Worm (Caenorhabditis elegans) whole organism, young adult: ENCODE results near the gene pifk-1.

ENCODE experiments used
- B0336.3 ChIP-seq: fragments of 200-800 bp; sonication (Bioruptor generic); IDR thresholded peaks from 2 replicates; pipeline ENCODE4 v1.3.6; 2022; ENCODE audit warnings: missing genetic modification characterization, missing compliant biosample characterization
- C17E4.6 ChIP-seq: fragments of 200-800 bp; sonication (Bioruptor generic); IDR thresholded peaks from 2 replicates; pipeline ENCODE4 v1.3.6; 2022; ENCODE audit warnings: missing genetic modification reagents, missing genetic modification characterization, missing compliant biosample characterization
- F57A8.1 ChIP-seq: fragments of 200-800 bp; sonication (Bioruptor generic); optimal IDR thresholded peaks from 2 replicates; lab custom pipeline; 2018; ENCODE audit warnings: mild to moderate bottlenecking, missing genetic modification characterization, moderate library complexity, missing compliant biosample characterization
- K11D2.4 ChIP-seq: fragments of 200-800 bp; sonication (Bioruptor generic); IDR thresholded peaks from 2 replicates; pipeline ENCODE4 v1.3.6; 2022; ENCODE audit warnings: missing genetic modification reagents, missing genetic modification characterization, missing compliant biosample characterization
- K12H6.12 ChIP-seq: fragments of 200-800 bp; sonication (Bioruptor generic); optimal IDR thresholded peaks from 2 replicates; lab custom pipeline; 2018; ENCODE audit warnings: mild to moderate bottlenecking, missing genetic modification characterization, missing compliant biosample characterization
- Y56A3A.18 ChIP-seq: fragments of 200-800 bp; sonication (Bioruptor generic); IDR thresholded peaks from 2 replicates; pipeline ENCODE4 v1.3.6; 2022; ENCODE audit warnings: missing genetic modification reagents, missing genetic modification characterization, missing compliant biosample characterization
- Y95B8A.8 ChIP-seq: fragments of 200-800 bp; sonication (Bioruptor generic); IDR thresholded peaks from 2 replicates; pipeline ENCODE4 v1.3.6; 2022; ENCODE audit warnings: missing genetic modification reagents, missing genetic modification characterization, missing compliant biosample characterization
- athp-1 ChIP-seq: sonication (generic microtip); optimal IDR thresholded peaks from 2 replicates; lab custom pipeline; 2017; ENCODE audit warnings: mild to moderate bottlenecking, missing genetic modification characterization, missing compliant biosample characterization
- attf-3 ChIP-seq: fragments of 200-800 bp; sonication (Bioruptor generic); conservative IDR thresholded peaks from 2 replicates; pipeline ENCODE4 v1.3.6; 2022; ENCODE audit warnings: missing genetic modification reagents, missing genetic modification characterization, missing compliant biosample characterization
- attf-5 ChIP-seq: fragments of 200-800 bp; sonication (Bioruptor generic); optimal IDR thresholded peaks from 2 replicates; lab custom pipeline; 2018; ENCODE audit warnings: mild to moderate bottlenecking, missing genetic modification characterization, missing compliant biosample characterization
- attf-6 ChIP-seq: fragments of 200-800 bp; sonication (Bioruptor generic); IDR thresholded peaks from 2 replicates; pipeline ENCODE4 v1.3.6; 2022; ENCODE audit warnings: missing genetic modification reagents, missing genetic modification characterization, missing compliant biosample characterization
- bed-2 ChIP-seq: fragments of 200-800 bp; sonication (Bioruptor generic); IDR thresholded peaks from 2 replicates; pipeline ENCODE4 v1.3.6; 2022; ENCODE audit warnings: missing genetic modification reagents, missing genetic modification characterization, missing compliant biosample characterization
- cebp-2 ChIP-seq: fragments of 200-800 bp; sonication (Bioruptor generic); IDR thresholded peaks from 2 replicates; pipeline ENCODE4 v1.3.6; 2022; ENCODE audit warnings: missing genetic modification characterization, missing compliant biosample characterization
- ceh-79 ChIP-seq: sonication (generic microtip); optimal IDR thresholded peaks from 2 replicates; lab custom pipeline; 2017; ENCODE audit warnings: mild to moderate bottlenecking, missing genetic modification characterization, missing compliant biosample characterization
- ceh-91 ChIP-seq: fragments of 200-800 bp; sonication (Bioruptor generic); IDR thresholded peaks from 2 replicates; pipeline ENCODE4 v1.3.6; 2022; ENCODE audit warnings: missing genetic modification reagents, missing genetic modification characterization, missing compliant biosample characterization
- dpl-1 ChIP-seq: fragments of 150-350 bp; optimal IDR thresholded peaks from 2 replicates; lab custom pipeline; 2014; ENCODE audit warnings: missing biosample characterization, missing genetic modification reagents, missing genetic modification characterization
- egl-18 ChIP-seq: fragments of 200-800 bp; sonication (Bioruptor generic); IDR thresholded peaks from 2 replicates; pipeline ENCODE4 v1.3.6; 2022; ENCODE audit warnings: missing genetic modification reagents, missing genetic modification characterization, missing compliant biosample characterization
- hrde-1 ChIP-seq: sonication (generic microtip); optimal IDR thresholded peaks from 2 replicates; lab custom pipeline; 2016; ENCODE audit warnings: missing genetic modification characterization, mild to moderate bottlenecking, missing compliant biosample characterization, moderate library complexity, missing genotype, missing genetic modification reagents, borderline replicate concordance
- lin-26 ChIP-seq: fragments of 200-800 bp; sonication (Bioruptor generic); IDR thresholded peaks from 2 replicates; pipeline ENCODE4 v1.3.6; 2022; ENCODE audit warnings: missing genetic modification reagents, missing genetic modification characterization, missing compliant biosample characterization
- lin-35 ChIP-seq, 3 experiments: fragments of 150-350 bp in 2 of 3; sonication (generic microtip) in 1 of 3; optimal IDR thresholded peaks; 2 replicates each; lab custom pipeline; 2014 to 2018; ENCODE audit warnings: missing biosample characterization in 3 of 3, missing genetic modification characterization in 3 of 3, missing genetic modification reagents in 3 of 3
- lin-40 ChIP-seq: sonication (generic microtip); optimal IDR thresholded peaks from 2 replicates; lab custom pipeline; 2016; ENCODE audit warnings: missing genetic modification characterization, mild to moderate bottlenecking, missing compliant biosample characterization, missing genotype, missing genetic modification reagents
- lin-54 ChIP-seq: fragments of 200-800 bp; sonication (Bioruptor generic); optimal IDR thresholded peaks from 2 replicates; lab custom pipeline; 2018; ENCODE audit warnings: mild to moderate bottlenecking, missing genetic modification characterization, missing compliant biosample characterization
- lsl-1 ChIP-seq: fragments of 200-800 bp; sonication (Bioruptor generic); optimal IDR thresholded peaks from 2 replicates; lab custom pipeline; 2018; ENCODE audit warnings: mild to moderate bottlenecking, missing genetic modification characterization, moderate library complexity, missing compliant biosample characterization
- madf-3 ChIP-seq: fragments of 200-800 bp; sonication (Bioruptor generic); IDR thresholded peaks from 2 replicates; pipeline ENCODE4 v1.3.6; 2022; ENCODE audit warnings: missing genetic modification reagents, missing genetic modification characterization, missing compliant biosample characterization
- mcd-1 ChIP-seq: fragments of 200-800 bp; sonication (Bioruptor generic); IDR thresholded peaks from 2 replicates; pipeline ENCODE4 v1.3.6; 2022; ENCODE audit warnings: missing genetic modification reagents, missing genetic modification characterization, missing compliant biosample characterization
- mes-4 ChIP-seq: sonication (generic microtip); optimal IDR thresholded peaks from 2 replicates; lab custom pipeline; 2016; ENCODE audit warnings: missing genotype, missing genetic modification characterization, missing compliant biosample characterization
- nfyb-1 ChIP-seq: fragments of 200-800 bp; sonication (Bioruptor generic); IDR thresholded peaks from 2 replicates; pipeline ENCODE4 v1.3.6; 2022; ENCODE audit warnings: missing genetic modification reagents, missing genetic modification characterization, missing compliant biosample characterization
- nhr-120 ChIP-seq: fragments of 200-800 bp; sonication (Bioruptor generic); IDR thresholded peaks from 2 replicates; pipeline ENCODE4 v1.3.6; 2022; ENCODE audit warnings: missing genetic modification characterization, missing compliant biosample characterization
- nhr-80 ChIP-seq: sonication (generic microtip); optimal IDR thresholded peaks from 2 replicates; lab custom pipeline; 2016; ENCODE audit warnings: missing genetic modification characterization, missing compliant biosample characterization
- nhr-90 ChIP-seq: sonication (generic microtip); optimal IDR thresholded peaks from 2 replicates; lab custom pipeline; 2016; ENCODE audit warnings: missing genotype, mild to moderate bottlenecking, missing genetic modification characterization, missing compliant biosample characterization
- somi-1 ChIP-seq: fragments of 200-800 bp; sonication (Bioruptor generic); optimal IDR thresholded peaks from 2 replicates; lab custom pipeline; 2018; ENCODE audit warnings: mild to moderate bottlenecking, missing genetic modification characterization, missing compliant biosample characterization
- tbp1 ChIP-seq: fragments of 200-800 bp; sonication (Bioruptor generic); optimal IDR thresholded peaks from 2 replicates; lab custom pipeline; 2018; ENCODE audit warnings: mild to moderate bottlenecking, missing genetic modification characterization, missing compliant biosample characterization
- tlf-1 ChIP-seq: fragments of 200-800 bp; sonication (Bioruptor generic); optimal IDR thresholded peaks from 2 replicates; lab custom pipeline; 2018; ENCODE audit warnings: mild to moderate bottlenecking, missing genetic modification characterization, missing compliant biosample characterization
- unc-62 ChIP-seq: fragments of 150-350 bp; optimal IDR thresholded peaks from 2 replicates; lab custom pipeline; 2014; ENCODE audit warnings: missing biosample characterization, missing genetic modification reagents, missing genetic modification characterization
- xnd-1 ChIP-seq: sonication (generic microtip); optimal IDR thresholded peaks from 2 replicates; lab custom pipeline; 2016; ENCODE audit warnings: missing genotype, missing genetic modification reagents, missing genetic modification characterization, missing compliant biosample characterization
- ztf-6 ChIP-seq: fragments of 200-800 bp; sonication (Bioruptor generic); IDR thresholded peaks from 2 replicates; pipeline ENCODE4 v1.3.6; 2022; ENCODE audit warnings: missing genetic modification reagents, missing genetic modification characterization, missing compliant biosample characterization

Gene pifk-1

ce11 chrX:960139-960538, 35.8 kb upstream of the pifk-1 start:
- TF ChIP-seq F57A8.1 (no peak), somi-1 (no peak), Y56A3A.18 (GFP tag; lab: Robert Waterston, UW) (no peak), attf-5 (GFP tag; lab: Kevin White, UChicago) (no peak), attf-6 (GFP tag; lab: Robert Waterston, UW) (no peak), K12H6.12 (no peak), dpl-1 (no peak), xnd-1 (no peak), nhr-120 (GFP tag; lab: Robert Waterston, UW) (no peak), ceh-79 (no peak), bed-2 (GFP tag; lab: Robert Waterston, UW) (no peak), lin-35 (GFP tag; optimal IDR thresholded peaks at IDR 0.05; lab: Kevin White, UChicago) (no peak), nhr-90 (tag; lab: Kevin White, UChicago) (no peak), mes-4 (tag; lab: Kevin White, UChicago) (no peak), tbp1 (GFP tag; lab: Kevin White, UChicago) (no peak), attf-3 (GFP tag; lab: Robert Waterston, UW) (no peak), madf-3 (GFP tag; lab: Robert Waterston, UW) (no peak)

- TF ChIP-seq athp-1 (tag; lab: Kevin White, UChicago) (no peak), mcd-1 (GFP tag; lab: Robert Waterston, UW) (no peak), egl-18 (GFP tag; lab: Robert Waterston, UW) (no peak)
- TF ChIP-seq, all 124 proteins: peak for 0
These were observed 33.3 kb upstream of the pifk-1 start, which contains the start of gene chil-10 for ce11 chrX:957581-957980. Gene chil-10 (plus strand): TSS chrX:957881.

ce11 chrX:954499-955061, 30.3 kb upstream of the pifk-1 start, which contains the start of gene apm-3:
Gene apm-3 (plus strand): TSS chrX:954975.
- no peak for TF ChIP-seq ztf-6
- peak; percentile 4 for TF ChIP-seq nhr-80 (tag; lab: Kevin White, UChicago)
- no peak for TF ChIP-seq bed-2 (GFP tag; lab: Robert Waterston, UW)
- TF ChIP-seq attf-3 (GFP tag; lab: Robert Waterston, UW): peak; percentile 87
- no peak for TF ChIP-seq lin-26
- no peak for TF ChIP-seq B0336.3
- no peak for TF ChIP-seq nhr-120 (GFP tag; lab: Robert Waterston, UW)
- no peak for TF ChIP-seq cebp-2
- no peak for TF ChIP-seq lsl-1 (GFP tag; lab: Kevin White, UChicago)
- no peak for TF ChIP-seq unc-62 (GFP tag; lab: Kevin White, UChicago)
- TF ChIP-seq lin-40 (tag; lab: Kevin White, UChicago): peak; percentile 10
- TF ChIP-seq lin-54 (GFP tag; lab: Kevin White, UChicago): no peak
- no peak for TF ChIP-seq Y56A3A.18 (GFP tag; lab: Robert Waterston, UW)
- TF ChIP-seq attf-5 (GFP tag; lab: Kevin White, UChicago): no peak
- 0 out of 2 replicates have a peak, but pooled peaks have one; percentile 13 for TF ChIP-seq nfyb-1 (GFP tag; lab: Robert Waterston, UW)
- no peak for TF ChIP-seq K11D2.4 (GFP tag; lab: Robert Waterston, UW)

ce11 chrX:952557-953083, 28.3 kb upstream of the pifk-1 start:
- TF ChIP-seq lsl-1 (GFP tag; lab: Kevin White, UChicago): no peak
- no peak for TF ChIP-seq C17E4.6 (GFP tag; lab: Robert Waterston, UW)
- TF ChIP-seq Y95B8A.8 (GFP tag; lab: Robert Waterston, UW): no peak
- no peak for TF ChIP-seq tlf-1 (GFP tag; lab: Kevin White, UChicago)
- no peak for TF ChIP-seq bed-2 (GFP tag; lab: Robert Waterston, UW)
- TF ChIP-seq ceh-91 (GFP tag; lab: Robert Waterston, UW): no peak
- TF ChIP-seq lin-35 (GFP tag; optimal IDR thresholded peaks at IDR 0.05; lab: Kevin White, UChicago): no peak
- no peak for TF ChIP-seq hrde-1 (tag; lab: Kevin White, UChicago)
- TF ChIP-seq tbp1 (GFP tag; lab: Kevin White, UChicago): no peak
- no peak for TF ChIP-seq attf-3 (GFP tag; lab: Robert Waterston, UW)
- TF ChIP-seq, all 124 proteins: peak for 0
